Fruit fly (Drosophila melanogaster) Kc167 (cell line): ENCODE results near the gene CG2003.

Source experiments
- Myc ChIP-seq: fragments of >200 bp; optimal IDR thresholded peaks from 2 replicates; lab custom pipeline; 2017; ENCODE audit warnings: missing external identifiers
- Sin3A ChIP-seq: fragments of >200 bp; optimal IDR thresholded peaks from 2 replicates; lab custom pipeline; 2018; ENCODE audit warnings: missing external identifiers
- h ChIP-seq: fragments of >200 bp; optimal IDR thresholded peaks from 3 replicates; lab custom pipeline; 2018; ENCODE audit warnings: missing external identifiers
- insv ChIP-seq: fragments of >200 bp; optimal IDR thresholded peaks from 3 replicates; lab custom pipeline; 2018; ENCODE audit warnings: missing external identifiers
- psq ChIP-seq: fragments of >200 bp; optimal IDR thresholded peaks from 2 replicates; lab custom pipeline; 2017; ENCODE audit warnings: missing external identifiers
- ttk ChIP-seq: sonication (Bioruptor generic); optimal IDR thresholded peaks from 2 replicates; lab custom pipeline; 2017; ENCODE audit warnings: missing external identifiers

dm6 chr3R:31986775-31987349 is 8.9 kb downstream of the CG2003 start:
- no peak for TF ChIP-seq psq
- no peak for TF ChIP-seq ttk (lab: Kevin White, UChicago)
- no peak for TF ChIP-seq h (lab: Kevin White, UChicago)
- TF ChIP-seq Myc = no peak
- no peak for TF ChIP-seq insv (lab: Kevin White, UChicago)
- no peak for TF ChIP-seq Sin3A (lab: Kevin White, UChicago)
